Worm (Caenorhabditis elegans): ENCODE data around the gene him-5.
A peak's percentile ranks its signal among the peaks of the same experiment; 100 is the strongest.

Gene him-5

DNA sequence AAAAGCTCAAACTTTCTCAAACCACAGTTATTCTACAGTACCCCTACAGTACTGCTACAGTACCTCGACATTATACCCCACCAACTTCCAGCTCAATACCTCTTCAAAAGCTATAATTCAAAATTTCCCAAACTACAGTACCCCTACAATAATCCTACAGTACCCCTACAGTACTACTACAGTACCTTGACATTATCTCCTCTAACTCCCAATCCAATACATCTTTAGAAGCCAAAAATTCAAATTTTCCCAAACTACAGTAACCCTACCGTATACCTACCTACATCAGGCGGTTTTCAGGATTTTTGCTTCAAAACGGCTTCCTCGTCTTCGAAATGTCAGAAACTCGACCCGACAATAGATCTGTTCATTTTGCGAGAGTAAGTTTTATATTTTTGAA, 32.7 kb upstream of the him-5 start, which contains the start of gene F58D12.3:
Gene F58D12.3 (plus strand): TSS at position 301 of the 400 bp plus-strand sequence.
- TF ChIP-seq ceh-6 (GFP tag; optimal IDR thresholded peaks at IDR 0.05) (no peak), K09A11.1 (tag; optimal IDR thresholded peaks at IDR 0.05; ENCODE audit: insufficient read depth) (no peak), ahr-1 (tag; optimal IDR thresholded peaks at IDR 0.05) (no peak), fkh-10 (GFP tag; optimal IDR thresholded peaks at IDR 0.05) (no peak), ceh-2 (tag; optimal IDR thresholded peaks at IDR 0.05) (no peak), mec-3 (tag; optimal IDR thresholded peaks at IDR 0.05; ENCODE audit: borderline replicate concordance) (no peak), ceh-45 (GFP tag; IDR thresholded peaks at IDR 0.05) (no peak), dve-1 (tag; optimal IDR thresholded peaks at IDR 0.05) (no peak), ceh-19 (GFP tag; optimal IDR thresholded peaks at IDR 0.05) (no peak), ceh-9 (tag; optimal IDR thresholded peaks at IDR 0.05) (no peak), pha-4 (tag; optimal IDR thresholded peaks at IDR 0.05) (no peak), elt-2 (tag; optimal IDR thresholded peaks at IDR 0.05) (no peak), pha-2 (tag; optimal IDR thresholded peaks at IDR 0.05) (no peak), syd-9 (tag; optimal IDR thresholded peaks at IDR 0.05) (no peak), lim-6 (tag; optimal IDR thresholded peaks at IDR 0.05) (no peak), elt-4 (tag; optimal IDR thresholded peaks at IDR 0.05) (no peak)

- no peak for TF ChIP-seq pha-2 (tag; optimal IDR thresholded peaks at IDR 0.05)
- TF ChIP-seq tbx-2 (tag; optimal IDR thresholded peaks at IDR 0.05): no peak
- no peak for TF ChIP-seq K02D7.2 (tag; optimal IDR thresholded peaks at IDR 0.05)
- peak; percentile 94 for TF ChIP-seq nfya-1 (tag; optimal IDR thresholded peaks at IDR 0.05)
- no peak for TF ChIP-seq elt-2 (tag; optimal IDR thresholded peaks at IDR 0.05)
Measured at ce11 chrV:14063980-14064379, 26.2 kb upstream of the him-5 start.

- TF ChIP-seq hlh-6 (tag; optimal IDR thresholded peaks at IDR 0.05) (no peak), ceh-24 (tag; optimal IDR thresholded peaks at IDR 0.05) (no peak), ceh-34 (tag; optimal IDR thresholded peaks at IDR 0.05) (no peak), pqm-1 (tag; optimal IDR thresholded peaks at IDR 0.05) (no peak), hlh-15 (tag; optimal IDR thresholded peaks at IDR 0.05) (no peak), lim-6 (tag; optimal IDR thresholded peaks at IDR 0.05) (no peak), ref-2 (tag; optimal IDR thresholded peaks at IDR 0.05) (no peak), ets-4 (tag; optimal IDR thresholded peaks at IDR 0.05) (no peak), mec-3 (tag; optimal IDR thresholded peaks at IDR 0.05; ENCODE audit: borderline replicate concordance) (no peak), unc-55 (GFP tag; optimal IDR thresholded peaks at IDR 0.05) (no peak), dve-1 (tag; optimal IDR thresholded peaks at IDR 0.05) (no peak), F13H6.1 (tag; optimal IDR thresholded peaks at IDR 0.05) (no peak), K09A11.1 (tag; optimal IDR thresholded peaks at IDR 0.05; ENCODE audit: insufficient read depth) (no peak), nhr-11 (tag; optimal IDR thresholded peaks at IDR 0.05) (no peak), pha-2 (tag; optimal IDR thresholded peaks at IDR 0.05) (no peak), dmd-4 (tag; optimal IDR thresholded peaks at IDR 0.05; ENCODE audit: borderline replicate concordance) (no peak), pat-9 (tag; optimal IDR thresholded peaks at IDR 0.05) (no peak), ceh-2 (tag; optimal IDR thresholded peaks at IDR 0.05) (no peak)
Measured at ce11 chrV:14064422-14064821, 25.8 kb upstream of the him-5 start, which contains the start of gene D1086.21. Gene D1086.21 (plus strand): TSS chrV:14064722.

DNA sequence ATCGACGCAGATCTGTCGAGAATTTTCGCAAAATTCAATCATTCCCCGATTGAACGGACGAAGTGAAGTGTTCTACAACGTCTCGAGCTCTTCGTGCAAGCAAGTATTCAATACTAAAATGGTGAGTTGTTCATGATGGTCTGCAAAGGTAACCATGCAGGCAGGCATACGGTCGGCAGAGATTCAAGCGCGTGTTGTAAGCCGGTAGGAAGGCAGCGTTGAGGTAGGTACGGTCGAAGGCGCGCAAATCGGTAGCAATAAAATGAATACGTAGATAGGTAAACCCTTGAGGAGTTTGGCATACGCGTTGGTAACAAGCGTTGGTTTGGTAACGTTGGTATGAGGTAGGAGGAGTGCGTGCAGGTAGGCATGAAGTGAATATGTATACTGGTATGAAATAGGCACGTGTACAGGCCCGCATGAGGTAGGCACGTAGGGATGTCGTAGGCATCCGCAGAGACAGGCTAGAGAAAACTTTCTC, 22.4 kb upstream of the him-5 start, which contains the start of gene D1086.17:
Gene D1086.17 (plus strand): TSS at position 51 of the 481 bp plus-strand sequence.
- TF ChIP-seq unc-86 (tag; optimal IDR thresholded peaks at IDR 0.05): no peak
- TF ChIP-seq eyg-1 (tag; optimal IDR thresholded peaks at IDR 0.05): no peak
- no peak for TF ChIP-seq nfya-1 (tag; optimal IDR thresholded peaks at IDR 0.05)
- TF ChIP-seq hlh-8 (tag; optimal IDR thresholded peaks at IDR 0.05): no peak
- TF ChIP-seq sdc-2 (tag; optimal IDR thresholded peaks at IDR 0.05): no peak
- TF ChIP-seq tbx-7 (tag; optimal IDR thresholded peaks at IDR 0.05): no peak
- TF ChIP-seq syd-9 (tag; optimal IDR thresholded peaks at IDR 0.05): no peak
- no peak for TF ChIP-seq zip-5 (tag; optimal IDR thresholded peaks at IDR 0.05)
- no peak for TF ChIP-seq T23F11.4 (GFP tag; optimal IDR thresholded peaks at IDR 0.05)
- no peak for TF ChIP-seq ref-2 (tag; optimal IDR thresholded peaks at IDR 0.05)
- no peak for TF ChIP-seq ttx-3 (tag; optimal IDR thresholded peaks at IDR 0.05)
- no peak for TF ChIP-seq ceh-34 (tag; optimal IDR thresholded peaks at IDR 0.05)
